Worm (Caenorhabditis elegans): ENCODE results near the gene fbxa-157.

DNA sequence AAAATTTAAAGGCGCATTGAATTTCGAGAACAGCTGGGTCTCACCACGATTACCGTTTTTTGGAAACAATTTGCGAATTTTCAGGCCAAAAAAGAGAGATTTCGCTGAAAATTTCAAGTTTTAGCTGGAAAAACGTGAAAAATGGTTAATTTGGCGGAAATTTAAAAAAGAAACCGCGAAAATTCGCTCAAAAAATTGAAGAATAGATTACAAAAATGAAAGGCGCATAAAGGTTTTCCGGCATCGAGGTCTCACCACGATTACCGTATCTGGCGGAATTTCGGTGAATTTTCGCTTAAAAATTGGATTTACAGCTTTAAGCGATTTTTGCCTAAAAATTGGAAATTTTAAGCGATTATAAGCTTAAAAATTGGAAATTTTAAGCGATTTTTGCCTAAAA is 40.1 kb upstream of the fbxa-157 start:
- no peak for TF ChIP-seq elt-1 (tag; optimal IDR thresholded peaks at IDR 0.05)
- no peak for TF ChIP-seq unc-39 (tag; optimal IDR thresholded peaks at IDR 0.05)
- no peak for TF ChIP-seq lin-15B (tag; optimal IDR thresholded peaks at IDR 0.05)
- no peak for TF ChIP-seq nhr-76 (tag; optimal IDR thresholded peaks at IDR 0.05)
- no peak for TF ChIP-seq tbx-2 (tag; optimal IDR thresholded peaks at IDR 0.05)
- TF ChIP-seq fos-1 (tag; optimal IDR thresholded peaks at IDR 0.05): no peak
- no peak for TF ChIP-seq ZK546.5 (tag; optimal IDR thresholded peaks at IDR 0.05)
- TF ChIP-seq ceh-82 (tag; optimal IDR thresholded peaks at IDR 0.05): no peak
- TF ChIP-seq nhr-12 (tag; optimal IDR thresholded peaks at IDR 0.05): no peak
- no peak for TF ChIP-seq nhr-237 (tag; optimal IDR thresholded peaks at IDR 0.05)
- TF ChIP-seq skn-1 (tag; optimal IDR thresholded peaks at IDR 0.05): no peak
- no peak for TF ChIP-seq ceh-9 (tag; optimal IDR thresholded peaks at IDR 0.05)
- TF ChIP-seq elt-3 (tag; optimal IDR thresholded peaks at IDR 0.05): no peak

Measured in whole organism, L3 larva.